Fruit fly (Drosophila melanogaster): Measurements from ENCODE around the gene rec.

Gene rec

dm6 chr3R:15832525-15832924 is at the start of gene rec:
TSS of gene rec (minus strand) at chr3R:15832632.
- TF ChIP-seq CG7101 (tag; optimal IDR thresholded peaks at IDR 0.05) (no peak), Clk (GFP tag; optimal IDR thresholded peaks at IDR 0.05) (no peak), Hr96 (GFP tag; optimal IDR thresholded peaks at IDR 0.05) (no peak), CG5204 (GFP tag; optimal IDR thresholded peaks at IDR 0.05) (no peak), CG7045 (GFP tag; optimal IDR thresholded peaks at IDR 0.05) (no peak), CG11617 (GFP tag; optimal IDR thresholded peaks at IDR 0.05) (no peak), tj (GFP tag; optimal IDR thresholded peaks at IDR 0.05) (no peak), cnc (optimal IDR thresholded peaks at IDR 0.05) (no peak), toe (GFP tag; optimal IDR thresholded peaks at IDR 0.05) (no peak), CG14711 (tag; optimal IDR thresholded peaks at IDR 0.05) (no peak), kay (GFP tag; ENCODE audit: borderline replicate concordance) (no peak), bab1 (GFP tag; optimal IDR thresholded peaks at IDR 0.05) (no peak), CG1620 (GFP tag; optimal IDR thresholded peaks at IDR 0.05) (no peak), pad (GFP tag; optimal IDR thresholded peaks at IDR 0.05) (no peak), CG12768 (GFP tag; optimal IDR thresholded peaks at IDR 0.05) (no peak), cic (GFP tag; optimal IDR thresholded peaks at IDR 0.05) (no peak), CG33017 (tag; optimal IDR thresholded peaks at IDR 0.05) (no peak), Mnt (GFP tag; optimal IDR thresholded peaks at IDR 0.05) (no peak), ovo (GFP tag; optimal IDR thresholded peaks at IDR 0.05) (no peak)

- TF ChIP-seq CG7101 (tag; optimal IDR thresholded peaks at IDR 0.05) (no peak), cnc (optimal IDR thresholded peaks at IDR 0.05) (no peak), Clk (GFP tag; optimal IDR thresholded peaks at IDR 0.05) (no peak), tj (GFP tag; optimal IDR thresholded peaks at IDR 0.05) (peak; percentile 31), CG1620 (GFP tag; optimal IDR thresholded peaks at IDR 0.05) (no peak), Hr96 (GFP tag; optimal IDR thresholded peaks at IDR 0.05) (no peak), bab1 (GFP tag; optimal IDR thresholded peaks at IDR 0.05) (no peak), Mnt (GFP tag; optimal IDR thresholded peaks at IDR 0.05) (peak; percentile 12), pad (GFP tag; optimal IDR thresholded peaks at IDR 0.05) (no peak), kay (GFP tag; ENCODE audit: borderline replicate concordance) (no peak)
These were observed 43.2 kb upstream of the rec start, which contains the start of gene CG31183 for dm6 chr3R:15875611-15876010. TSS of gene CG31183 (minus strand) at chr3R:15875939.

DNA sequence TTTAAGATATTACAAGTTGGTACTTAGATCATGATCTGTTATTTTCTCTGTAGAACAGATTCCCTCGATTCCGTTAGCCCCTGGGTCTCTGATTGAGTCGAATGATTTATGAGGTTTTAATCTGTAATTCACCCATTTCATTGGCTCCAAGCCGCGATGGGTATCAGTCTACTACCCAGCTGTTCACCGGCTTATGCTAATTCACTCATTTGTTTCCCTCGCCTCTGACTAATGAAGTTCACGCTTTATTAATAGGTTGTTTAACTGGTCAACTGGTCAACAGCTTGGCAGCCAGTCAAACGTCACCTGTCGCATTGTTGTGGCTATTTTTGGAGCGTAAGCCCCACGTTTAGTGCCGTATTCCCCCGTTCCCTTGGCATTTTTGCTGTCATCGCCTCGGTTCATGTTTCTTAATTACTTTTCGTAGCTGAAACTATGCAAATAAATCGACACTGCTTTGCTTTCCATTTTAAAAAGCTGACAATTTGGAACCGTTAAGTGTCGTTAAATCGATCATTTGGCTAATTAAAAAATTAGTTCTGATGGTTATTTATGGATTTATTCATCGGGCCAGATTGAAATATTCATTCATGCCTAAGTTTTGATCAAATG is 40.5 kb upstream of the rec start:
- TF ChIP-seq CG12768 (GFP tag; optimal IDR thresholded peaks at IDR 0.05) (no peak), CG5204 (GFP tag; optimal IDR thresholded peaks at IDR 0.05) (no peak), cnc (optimal IDR thresholded peaks at IDR 0.05) (no peak), ovo (GFP tag; optimal IDR thresholded peaks at IDR 0.05) (no peak), tj (GFP tag; optimal IDR thresholded peaks at IDR 0.05) (peak; percentile 90), CG14711 (tag; optimal IDR thresholded peaks at IDR 0.05) (no peak), CG7045 (GFP tag; optimal IDR thresholded peaks at IDR 0.05) (no peak), pad (GFP tag; optimal IDR thresholded peaks at IDR 0.05) (no peak), CG7101 (tag; optimal IDR thresholded peaks at IDR 0.05) (no peak), CG33017 (tag; optimal IDR thresholded peaks at IDR 0.05) (no peak), bab1 (GFP tag; optimal IDR thresholded peaks at IDR 0.05) (peak; percentile 39), CG11617 (GFP tag; optimal IDR thresholded peaks at IDR 0.05) (no peak)

- TF ChIP-seq pad (GFP tag; optimal IDR thresholded peaks at IDR 0.05) = no peak
- TF ChIP-seq Hr96 (GFP tag; optimal IDR thresholded peaks at IDR 0.05) = no peak
- TF ChIP-seq cic (GFP tag; optimal IDR thresholded peaks at IDR 0.05) = no peak
- no peak for TF ChIP-seq CG7045 (GFP tag; optimal IDR thresholded peaks at IDR 0.05)
- TF ChIP-seq Clk (GFP tag; optimal IDR thresholded peaks at IDR 0.05) = no peak
- no peak for TF ChIP-seq CG14711 (tag; optimal IDR thresholded peaks at IDR 0.05)
- TF ChIP-seq bab1 (GFP tag; optimal IDR thresholded peaks at IDR 0.05) = no peak
- no peak for TF ChIP-seq CG1620 (GFP tag; optimal IDR thresholded peaks at IDR 0.05)
- TF ChIP-seq CG5204 (GFP tag; optimal IDR thresholded peaks at IDR 0.05) = no peak
- TF ChIP-seq tj (GFP tag; optimal IDR thresholded peaks at IDR 0.05) = no peak
- TF ChIP-seq ovo (GFP tag; optimal IDR thresholded peaks at IDR 0.05) = no peak
- TF ChIP-seq Crg-1 (GFP tag; optimal IDR thresholded peaks at IDR 0.05) = no peak
- no peak for TF ChIP-seq CG12768 (GFP tag; optimal IDR thresholded peaks at IDR 0.05)
- TF ChIP-seq toe (GFP tag; optimal IDR thresholded peaks at IDR 0.05) = no peak
- TF ChIP-seq CG7101 (tag; optimal IDR thresholded peaks at IDR 0.05) = no peak
- no peak for TF ChIP-seq kay (GFP tag; ENCODE audit: borderline replicate concordance)
- TF ChIP-seq CG33017 (tag; optimal IDR thresholded peaks at IDR 0.05) = no peak
- TF ChIP-seq cnc (optimal IDR thresholded peaks at IDR 0.05) = no peak
These were observed 27.5 kb upstream of the rec start, which contains the start of gene CG9632 for dm6 chr3R:15859896-15860295. TSS of gene CG9632 (plus strand) at chr3R:15860196.

DNA sequence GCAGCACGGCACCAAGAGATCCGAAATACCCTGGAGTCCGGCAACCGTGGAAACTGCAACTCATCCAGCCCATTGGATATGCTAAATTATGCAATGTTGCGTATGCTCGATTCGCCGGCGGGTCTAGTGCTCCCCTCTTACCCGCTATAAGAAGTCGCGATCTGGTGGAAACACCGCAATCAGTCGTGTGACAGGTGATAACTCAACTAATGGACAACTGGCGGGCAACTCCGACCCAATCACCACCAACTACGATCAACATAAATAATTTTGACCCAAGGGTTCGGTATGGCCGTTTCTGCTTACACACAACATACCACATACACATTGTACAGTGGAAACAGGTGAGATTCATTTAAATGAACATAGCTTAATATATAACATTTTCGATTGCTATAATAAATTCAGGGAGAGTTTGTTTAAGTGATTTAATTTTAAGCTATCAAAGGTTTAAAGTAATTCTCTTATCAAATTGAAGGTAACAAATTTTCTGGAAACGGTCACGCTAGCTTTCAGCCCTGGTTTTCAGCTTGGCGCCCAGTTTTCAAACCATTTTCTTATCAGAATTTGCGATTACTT is 24.8 kb upstream of the rec start, which contains the start of gene Hmt-1:
Gene Hmt-1 (minus strand): TSS at position 282 of the 579 bp plus-strand sequence.
- TF ChIP-seq kay (GFP tag; ENCODE audit: borderline replicate concordance) (no peak), Clk (GFP tag; optimal IDR thresholded peaks at IDR 0.05) (no peak), Crg-1 (GFP tag; optimal IDR thresholded peaks at IDR 0.05) (no peak), cic (GFP tag; optimal IDR thresholded peaks at IDR 0.05) (no peak), toe (GFP tag; optimal IDR thresholded peaks at IDR 0.05) (peak; percentile 9), bab1 (GFP tag; optimal IDR thresholded peaks at IDR 0.05) (peak; percentile 34), tj (GFP tag; optimal IDR thresholded peaks at IDR 0.05) (peak; percentile 10), cnc (optimal IDR thresholded peaks at IDR 0.05) (peak; percentile 29 to 68)

- TF ChIP-seq Crg-1 (GFP tag; optimal IDR thresholded peaks at IDR 0.05) (no peak), Clk (GFP tag; optimal IDR thresholded peaks at IDR 0.05) (no peak), cic (GFP tag; optimal IDR thresholded peaks at IDR 0.05) (peak; percentile 57), Mnt (GFP tag; optimal IDR thresholded peaks at IDR 0.05) (no peak), CG7045 (GFP tag; optimal IDR thresholded peaks at IDR 0.05) (no peak)
These were observed 20.9 kb upstream of the rec start, which contains the start of gene cv-d for dm6 chr3R:15853347-15853746. TSS of gene cv-d (minus strand) at chr3R:15853581.

Data from whole organism, adult.